Fruit fly (Drosophila melanogaster): Measurements from ENCODE around the gene CG5151.

CG5151 gene

dm6 chr3L:16189058-16189924 lies 24.8 kb upstream of the CG5151 start:
- no peak for TF ChIP-seq Tbp (GFP tag; optimal IDR thresholded peaks at IDR 0.05)
- 0 out of 3 replicates have a peak, but pooled peaks have one; percentile 26 for TF ChIP-seq CG11560 (tag; IDR thresholded peaks at IDR 0.05)
- TF ChIP-seq jigr1 (GFP tag; IDR thresholded peaks at IDR 0.05), result no peak
- no peak for TF ChIP-seq Pdp1 (GFP tag; optimal IDR thresholded peaks at IDR 0.05)

- TF ChIP-seq crol (GFP tag; IDR thresholded peaks at IDR 0.05) (peak; percentile 58), Med (GFP tag) (peak; percentile 77), Dref (GFP tag; IDR thresholded peaks at IDR 0.05) (no peak), ase (GFP tag; IDR thresholded peaks at IDR 0.05) (no peak)
These were observed 19.0 kb upstream of the CG5151 start for dm6 chr3L:16183493-16183892.

dm6 chr3L:16182633-16183462 lies 18.3 kb upstream of the CG5151 start:
- no peak for TF ChIP-seq HmgD (GFP tag; optimal IDR thresholded peaks at IDR 0.05)
- TF ChIP-seq Deaf1 (tag; optimal IDR thresholded peaks at IDR 0.05), result peak; percentile 63
- no peak for TF ChIP-seq CG11560 (tag; IDR thresholded peaks at IDR 0.05)
- 0 out of 3 replicates have a peak, but pooled peaks have one; percentile 7 for TF ChIP-seq ci (GFP tag; IDR thresholded peaks at IDR 0.05)
- TF ChIP-seq sc (optimal IDR thresholded peaks at IDR 0.05), result no peak
- TF ChIP-seq sc (GFP tag; optimal IDR thresholded peaks at IDR 0.05), result no peak
- TF ChIP-seq CG7556 (GFP tag; optimal IDR thresholded peaks at IDR 0.05), result peak; percentile 9
- no peak for TF ChIP-seq Chrac-16 (GFP tag; optimal IDR thresholded peaks at IDR 0.05)
- TF ChIP-seq CG12155 (GFP tag; optimal IDR thresholded peaks at IDR 0.05), result peak; percentile 84
- TF ChIP-seq Sox102F (GFP tag; optimal IDR thresholded peaks at IDR 0.05), result peak; percentile 11
- TF ChIP-seq CG42726 (GFP tag; IDR thresholded peaks at IDR 0.05; ENCODE audit: partially characterized antibody), result no peak
- TF ChIP-seq shn (GFP tag; optimal IDR thresholded peaks at IDR 0.05), result no peak
- TF ChIP-seq Med (GFP tag), result peak; percentile 43
- TF ChIP-seq gem (tag; optimal IDR thresholded peaks at IDR 0.05), result peak; percentile 23
- peak; percentile 82 for TF ChIP-seq crol (GFP tag; IDR thresholded peaks at IDR 0.05)
- TF ChIP-seq disco-r (GFP tag; optimal IDR thresholded peaks at IDR 0.05), result no peak
- TF ChIP-seq CG10654 (GFP tag; optimal IDR thresholded peaks at IDR 0.05), result no peak
- TF ChIP-seq CG5953 (GFP tag; IDR thresholded peaks at IDR 0.05), result no peak
- 0 out of 3 replicates have a peak, but pooled peaks have one; percentile 11 for TF ChIP-seq row (GFP tag; IDR thresholded peaks at IDR 0.05)
- no peak for TF ChIP-seq CG30431 (GFP tag; optimal IDR thresholded peaks at IDR 0.05)
- TF ChIP-seq cg (GFP tag; optimal IDR thresholded peaks at IDR 0.05), result peak; percentile 50
- no peak for TF ChIP-seq pan (optimal IDR thresholded peaks at IDR 0.05)
- TF ChIP-seq pan (GFP tag; optimal IDR thresholded peaks at IDR 0.05 in 1 of 2, IDR thresholded peaks at IDR 0.05 in 1 of 2), result peak in 1 of 2 experiments; percentile 15
- no peak for TF ChIP-seq CG8944 (GFP tag; optimal IDR thresholded peaks at IDR 0.05)
- peak; percentile 36 for TF ChIP-seq abd-A (tag; optimal IDR thresholded peaks at IDR 0.05)
- TF ChIP-seq trem (tag; optimal IDR thresholded peaks at IDR 0.05), result no peak
- no peak for TF ChIP-seq sima (GFP tag; optimal IDR thresholded peaks at IDR 0.05)
- no peak for TF ChIP-seq fd64A (GFP tag; optimal IDR thresholded peaks at IDR 0.05)
- TF ChIP-seq CG10462 (GFP tag; optimal IDR thresholded peaks at IDR 0.05), result no peak
- 0 out of 4 replicates have a peak, but pooled peaks have one; percentile 55 for TF ChIP-seq chinmo (GFP tag; IDR thresholded peaks at IDR 0.05; ENCODE audit: partially characterized antibody)
- TF ChIP-seq CG11504 (tag; optimal IDR thresholded peaks at IDR 0.05), result peak; percentile 8
- TF ChIP-seq grau (tag; optimal IDR thresholded peaks at IDR 0.05), result peak; percentile 60
- no peak for TF ChIP-seq lilli (GFP tag; optimal IDR thresholded peaks at IDR 0.05)
- TF ChIP-seq CG3847 (GFP tag; IDR thresholded peaks at IDR 0.05), result no peak
- no peak for TF ChIP-seq pfk (GFP tag; optimal IDR thresholded peaks at IDR 0.05)
- TF ChIP-seq repo (GFP tag; optimal IDR thresholded peaks at IDR 0.05), result no peak
- no peak for TF ChIP-seq zfh2 (GFP tag; optimal IDR thresholded peaks at IDR 0.05)
- no peak for TF ChIP-seq ERR (GFP tag; optimal IDR thresholded peaks at IDR 0.05)
- peak in 1 of 2 experiments; percentile 21 for TF ChIP-seq bsh (GFP tag; optimal IDR thresholded peaks at IDR 0.05)
